Worm (Caenorhabditis elegans): Measurements from ENCODE around the gene Y116A8C.27.

The Y116A8C.27 gene

ce11 chrIV:17053261-17053660 lies 42.8 kb downstream of the Y116A8C.27 start, which contains the start of gene Y116A8C.23:
Y116A8C.23 (plus strand) TSS chrIV:17053561.
- TF ChIP-seq npax-4 (tag; optimal IDR thresholded peaks at IDR 0.05): no peak
- TF ChIP-seq ama-1 (optimal IDR thresholded peaks at IDR 0.05): no peak
- TF ChIP-seq nhr-11 (tag; optimal IDR thresholded peaks at IDR 0.05): no peak
- TF ChIP-seq T23F11.4 (GFP tag; optimal IDR thresholded peaks at IDR 0.05): no peak
- no peak for TF ChIP-seq pax-1 (tag; optimal IDR thresholded peaks at IDR 0.05)
- no peak for TF ChIP-seq hlh-6 (tag; optimal IDR thresholded peaks at IDR 0.05)
- no peak for TF ChIP-seq fkh-6 (tag; optimal IDR thresholded peaks at IDR 0.05)
- no peak for TF ChIP-seq lim-6 (tag; optimal IDR thresholded peaks at IDR 0.05)
- no peak for TF ChIP-seq nhr-232 (tag; optimal IDR thresholded peaks at IDR 0.05)
- TF ChIP-seq ceh-2 (tag; optimal IDR thresholded peaks at IDR 0.05): no peak
- TF ChIP-seq ceh-6 (GFP tag; optimal IDR thresholded peaks at IDR 0.05): no peak
- no peak for TF ChIP-seq ztf-16 (tag; optimal IDR thresholded peaks at IDR 0.05)
- TF ChIP-seq K09A11.1 (tag; optimal IDR thresholded peaks at IDR 0.05; ENCODE audit: insufficient read depth): no peak
- TF ChIP-seq lin-11 (tag; optimal IDR thresholded peaks at IDR 0.05): no peak

ce11 chrIV:17048257-17048656 lies 47.8 kb downstream of the Y116A8C.27 start, which contains the start of gene athp-3:
athp-3 (minus strand) TSS chrIV:17048357.
- TF ChIP-seq lim-6 (tag; optimal IDR thresholded peaks at IDR 0.05): no peak
- TF ChIP-seq mec-3 (tag; optimal IDR thresholded peaks at IDR 0.05; ENCODE audit: borderline replicate concordance): no peak
- no peak for TF ChIP-seq npax-4 (tag; optimal IDR thresholded peaks at IDR 0.05)
- TF ChIP-seq hlh-8 (tag; optimal IDR thresholded peaks at IDR 0.05): no peak
- no peak for TF ChIP-seq odd-2 (tag; optimal IDR thresholded peaks at IDR 0.05)
- no peak for TF ChIP-seq ceh-24 (tag; optimal IDR thresholded peaks at IDR 0.05)
- no peak for TF ChIP-seq fax-1 (tag; optimal IDR thresholded peaks at IDR 0.05)
- TF ChIP-seq syd-9 (tag; optimal IDR thresholded peaks at IDR 0.05): no peak
- no peak for TF ChIP-seq nhr-11 (tag; optimal IDR thresholded peaks at IDR 0.05)
- TF ChIP-seq hlh-13 (GFP tag; optimal IDR thresholded peaks at IDR 0.05): no peak
- TF ChIP-seq lin-11 (tag; optimal IDR thresholded peaks at IDR 0.05): no peak
- no peak for TF ChIP-seq pros-1 (tag; optimal IDR thresholded peaks at IDR 0.05)
- TF ChIP-seq ceh-22 (tag; optimal IDR thresholded peaks at IDR 0.05): no peak
- no peak for TF ChIP-seq dmd-4 (tag; optimal IDR thresholded peaks at IDR 0.05; ENCODE audit: borderline replicate concordance)
- TF ChIP-seq pqm-1 (tag; optimal IDR thresholded peaks at IDR 0.05): no peak
- TF ChIP-seq ceh-18 (tag; optimal IDR thresholded peaks at IDR 0.05): no peak
- no peak for TF ChIP-seq ceh-34 (tag; optimal IDR thresholded peaks at IDR 0.05)
- TF ChIP-seq ceh-9 (tag; optimal IDR thresholded peaks at IDR 0.05): no peak

DNA sequence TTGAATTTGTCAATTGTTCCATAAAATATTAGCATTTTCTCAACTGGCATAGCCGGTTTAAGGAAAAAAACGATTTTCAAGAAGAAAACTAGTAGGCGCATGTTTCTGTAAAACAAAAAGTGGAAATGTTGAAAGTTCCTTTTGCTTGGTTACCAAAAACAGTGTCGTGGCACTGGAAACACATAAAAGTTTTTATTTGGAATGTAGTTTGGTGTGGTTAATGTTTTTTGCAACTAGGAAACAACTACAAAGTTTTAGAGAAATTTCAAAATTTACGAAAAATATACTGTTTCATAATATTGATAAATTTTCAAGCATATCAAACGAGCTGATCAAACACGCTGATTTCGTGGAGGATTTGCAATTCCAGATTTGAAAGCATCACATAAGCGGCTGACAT lies 50.4 kb downstream of the Y116A8C.27 start, which contains the start of gene clec-195:
Gene clec-195, minus strand, starts transcription at position 101 of the 400 bp plus-strand sequence.
- no peak for TF ChIP-seq zip-5 (tag; optimal IDR thresholded peaks at IDR 0.05)
- no peak for TF ChIP-seq fax-1 (tag; optimal IDR thresholded peaks at IDR 0.05)
- no peak for TF ChIP-seq rnt-1 (tag; optimal IDR thresholded peaks at IDR 0.05)
- TF ChIP-seq mec-3 (tag; optimal IDR thresholded peaks at IDR 0.05; ENCODE audit: borderline replicate concordance): no peak
- no peak for TF ChIP-seq F13H6.1 (tag; optimal IDR thresholded peaks at IDR 0.05)
- no peak for TF ChIP-seq ceh-18 (tag; optimal IDR thresholded peaks at IDR 0.05)
- TF ChIP-seq ceh-24 (tag; optimal IDR thresholded peaks at IDR 0.05): no peak
- no peak for TF ChIP-seq che-1 (tag; optimal IDR thresholded peaks at IDR 0.05)
- TF ChIP-seq elt-4 (tag; optimal IDR thresholded peaks at IDR 0.05): no peak
- TF ChIP-seq Y22D7AL.16 (tag; optimal IDR thresholded peaks at IDR 0.05): no peak
- no peak for TF ChIP-seq T23F11.4 (GFP tag; optimal IDR thresholded peaks at IDR 0.05)
- no peak for TF ChIP-seq K02D7.2 (tag; optimal IDR thresholded peaks at IDR 0.05)
- TF ChIP-seq nfya-1 (tag; optimal IDR thresholded peaks at IDR 0.05): no peak
- no peak for TF ChIP-seq ceh-2 (tag; optimal IDR thresholded peaks at IDR 0.05)

Measured in whole organism, late embryonic.